Worm (Caenorhabditis elegans) whole organism, mixed stage, embryonic: ENCODE measurements around the gene trap-3.

ENCODE experiments used
- ceh-39 ChIP-seq: fragments of 150-350 bp; optimal IDR thresholded peaks from 2 replicates; lab custom pipeline; 2014; ENCODE audit warnings: missing biosample characterization, missing genetic modification characterization
- lin-13 ChIP-seq: fragments of 150-350 bp; optimal IDR thresholded peaks from 2 replicates; lab custom pipeline; 2014; ENCODE audit warnings: missing biosample characterization, missing genetic modification characterization
- lin-32 ChIP-seq: fragments of 200-800 bp; sonication (Bioruptor generic); optimal IDR thresholded peaks from 2 replicates; lab custom pipeline; 2018; ENCODE audit warnings: mild to moderate bottlenecking, missing genetic modification characterization, missing compliant biosample characterization
- nhr-12 ChIP-seq: fragments of 150-350 bp; optimal IDR thresholded peaks from 2 replicates; lab custom pipeline; 2014; ENCODE audit warnings: missing biosample characterization, missing genetic modification characterization

DNA sequence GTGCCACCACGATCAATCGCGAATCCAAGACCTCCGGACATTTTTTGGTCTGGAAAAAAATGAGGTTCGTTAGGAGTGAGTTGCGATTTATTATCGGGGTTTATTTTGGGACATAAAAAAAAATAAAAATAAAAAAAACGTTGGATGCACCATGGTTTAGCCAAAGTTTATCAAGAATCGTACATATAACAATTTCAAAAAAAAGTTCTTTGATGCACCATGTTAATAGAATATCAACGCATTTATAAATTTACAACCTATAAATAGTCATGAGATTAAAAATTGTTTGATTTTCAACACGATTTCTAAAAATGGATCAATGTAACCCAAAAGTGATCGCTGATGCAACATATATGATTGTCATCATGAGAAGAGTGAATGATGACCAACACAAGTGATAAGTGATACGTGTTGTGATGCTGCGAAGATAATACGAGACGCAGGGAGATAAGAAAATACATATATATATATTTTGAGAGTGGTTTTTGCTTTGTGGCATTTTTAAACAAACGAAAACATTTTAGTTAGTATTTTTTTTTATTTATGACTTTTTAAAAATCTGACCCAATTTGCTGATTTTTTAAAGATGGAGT is 23.2 kb downstream of the trap-3 start, which contains the start of gene Y38F2AR.12:
- TF ChIP-seq ceh-39 (tag; lab: Kevin White, UChicago) (no peak), lin-32 (GFP tag; lab: Kevin White, UChicago) (no peak), lin-13 (tag; lab: Kevin White, UChicago) (no peak), nhr-12 (no peak)
